Worm (Caenorhabditis elegans) whole organism, L1 larva: ENCODE results near the gene Y57G11B.8.

Experiments used
- ceh-82 ChIP-seq, 3 experiments: fragments of 150-350 bp in 1 of 3; sonication (generic microtip) in 2 of 3; optimal IDR thresholded peaks; 2 replicates each; lab custom pipeline; 2014 to 2017; ENCODE audit warnings: missing biosample characterization in 3 of 3, missing genetic modification characterization in 3 of 3
- ces-1 ChIP-seq: fragments of 150-350 bp; optimal IDR thresholded peaks from 2 replicates; lab custom pipeline; 2014; ENCODE audit warnings: missing biosample characterization, missing genetic modification reagents, missing genetic modification characterization
- sptf-1 ChIP-seq: fragments of 150-350 bp; optimal IDR thresholded peaks from 2 replicates; lab custom pipeline; 2014; ENCODE audit warnings: missing biosample characterization, missing genetic modification characterization
- zag-1 ChIP-seq: fragments of 150-350 bp; optimal IDR thresholded peaks from 2 replicates; lab custom pipeline; 2014; ENCODE audit warnings: missing biosample characterization, missing genetic modification characterization

- TF ChIP-seq zag-1 (tag; lab: Kevin White, UChicago) = no peak
- TF ChIP-seq ces-1 (GFP tag; lab: Kevin White, UChicago) = no peak
- no peak for TF ChIP-seq ceh-82 (tag; optimal IDR thresholded peaks at IDR 0.05; lab: Kevin White, UChicago)
- no peak for TF ChIP-seq sptf-1 (tag; lab: Kevin White, UChicago)
Measured at ce11 chrIV:14618551-14618950, 40.1 kb upstream of the Y57G11B.8 start.
